Worm (Caenorhabditis elegans) whole organism, L2 larva: ENCODE results near the gene ltah-1.2.

ENCODE experiments used
- R02D3.7 ChIP-seq: fragments of 150-350 bp; optimal IDR thresholded peaks from 2 replicates; lab custom pipeline; 2014; ENCODE audit warnings: missing biosample characterization, missing genetic modification characterization
- ZK546.5 ChIP-seq: sonication (generic microtip); optimal IDR thresholded peaks from 2 replicates; lab custom pipeline; 2017; ENCODE audit warnings: missing biosample characterization, missing genetic modification characterization
- ama-1 ChIP-seq: fragments of 150-350 bp; optimal IDR thresholded peaks from 2 replicates; lab custom pipeline; 2018; ENCODE audit warnings: inconsistent platforms
- ceh-16 ChIP-seq: fragments of 150-350 bp; optimal IDR thresholded peaks from 2 replicates; lab custom pipeline; 2014; ENCODE audit warnings: missing biosample characterization, missing genetic modification characterization
- ceh-82 ChIP-seq: fragments of 150-350 bp; optimal IDR thresholded peaks from 2 replicates; lab custom pipeline; 2014; ENCODE audit warnings: missing biosample characterization, missing genetic modification characterization
- crh-2 ChIP-seq: sonication (generic microtip); optimal IDR thresholded peaks from 2 replicates; lab custom pipeline; 2017; ENCODE audit warnings: missing biosample characterization, missing genetic modification characterization
- egl-27 ChIP-seq: sonication (generic microtip); optimal IDR thresholded peaks from 3 replicates; lab custom pipeline; 2017; ENCODE audit warnings: missing biosample characterization, missing genetic modification reagents, missing genetic modification characterization
- elt-1 ChIP-seq: fragments of 150-350 bp; optimal IDR thresholded peaks from 2 replicates; lab custom pipeline; 2014; ENCODE audit warnings: missing biosample characterization, missing genetic modification characterization
- elt-3 ChIP-seq: sonication (generic microtip); optimal IDR thresholded peaks from 2 replicates; lab custom pipeline; 2017; ENCODE audit warnings: missing biosample characterization, missing genetic modification characterization
- fos-1 ChIP-seq: fragments of 150-350 bp; optimal IDR thresholded peaks from 2 replicates; lab custom pipeline; 2014; ENCODE audit warnings: missing biosample characterization, missing genetic modification characterization
- gmeb-1 ChIP-seq: fragments of 150-350 bp; optimal IDR thresholded peaks from 2 replicates; lab custom pipeline; 2014; ENCODE audit warnings: missing biosample characterization, missing genetic modification characterization
- lin-11 ChIP-seq: fragments of 150-350 bp; sonication (generic microtip); optimal IDR thresholded peaks from 2 replicates; lab custom pipeline; 2014; ENCODE audit warnings: missing biosample characterization, missing genetic modification characterization, inconsistent platforms, mixed read lengths
- lin-13 ChIP-seq: fragments of 150-350 bp; optimal IDR thresholded peaks from 2 replicates; lab custom pipeline; 2014; ENCODE audit warnings: missing biosample characterization, missing genetic modification reagents, missing genetic modification characterization
- lin-39 ChIP-seq: fragments of 150-350 bp; optimal IDR thresholded peaks from 2 replicates; lab custom pipeline; 2014; ENCODE audit warnings: missing biosample characterization, missing genetic modification reagents, missing genetic modification characterization
- lsy-2 ChIP-seq, 2 experiments: fragments of 150-350 bp in 1 of 2; sonication (generic microtip) in 1 of 2; optimal IDR thresholded peaks; 2 replicates each; lab custom pipeline; 2014 to 2017; ENCODE audit warnings: missing biosample characterization in 2 of 2, missing genetic modification characterization in 2 of 2
- mab-5 ChIP-seq: fragments of 150-350 bp; optimal IDR thresholded peaks from 2 replicates; lab custom pipeline; 2014; ENCODE audit warnings: missing biosample characterization, missing genetic modification characterization
- mbf-1 ChIP-seq: sonication (generic microtip); optimal IDR thresholded peaks from 2 replicates; lab custom pipeline; 2017; ENCODE audit warnings: missing biosample characterization, missing genetic modification characterization
- mdl-1 ChIP-seq, 2 experiments: fragments of 150-350 bp in 1 of 2; sonication (generic microtip) in 1 of 2; optimal IDR thresholded peaks; 2 replicates each; lab custom pipeline; 2017; ENCODE audit warnings: missing biosample characterization in 2 of 2, missing genetic modification characterization in 2 of 2
- nhr-10 ChIP-seq: sonication (generic microtip); optimal IDR thresholded peaks from 2 replicates; lab custom pipeline; 2017; ENCODE audit warnings: missing biosample characterization, missing genetic modification characterization
- nhr-11 ChIP-seq: fragments of 150-350 bp; optimal IDR thresholded peaks from 2 replicates; lab custom pipeline; 2014; ENCODE audit warnings: missing biosample characterization, missing genetic modification characterization
- nhr-12 ChIP-seq: fragments of 150-350 bp; optimal IDR thresholded peaks from 2 replicates; lab custom pipeline; 2014; ENCODE audit warnings: missing biosample characterization, missing genetic modification characterization
- nhr-129 ChIP-seq: fragments of 150-350 bp; optimal IDR thresholded peaks from 2 replicates; lab custom pipeline; 2014; ENCODE audit warnings: missing biosample characterization, missing genetic modification characterization
- nhr-21 ChIP-seq: fragments of 150-350 bp; optimal IDR thresholded peaks from 2 replicates; lab custom pipeline; 2014; ENCODE audit warnings: missing biosample characterization, missing genetic modification characterization
- nhr-23 ChIP-seq: fragments of 150-350 bp; optimal IDR thresholded peaks from 2 replicates; lab custom pipeline; 2014; ENCODE audit warnings: missing biosample characterization, missing genetic modification reagents, missing genetic modification characterization
- nhr-237 ChIP-seq: fragments of 150-350 bp; optimal IDR thresholded peaks from 2 replicates; lab custom pipeline; 2014; ENCODE audit warnings: missing biosample characterization, missing genetic modification characterization
- peb-1 ChIP-seq: fragments of 150-350 bp; optimal IDR thresholded peaks from 2 replicates; lab custom pipeline; 2014; ENCODE audit warnings: missing biosample characterization, missing genetic modification characterization
- sem-4 ChIP-seq: fragments of 150-350 bp; optimal IDR thresholded peaks from 2 replicates; lab custom pipeline; 2014; ENCODE audit warnings: missing biosample characterization, missing genetic modification reagents, missing genetic modification characterization
- skn-1 ChIP-seq: sonication (generic microtip); optimal IDR thresholded peaks from 2 replicates; lab custom pipeline; 2017; ENCODE audit warnings: missing biosample characterization, missing genetic modification characterization
- snpc-4 ChIP-seq: fragments of 150-350 bp; optimal IDR thresholded peaks from 2 replicates; lab custom pipeline; 2014; ENCODE audit warnings: missing biosample characterization, missing genetic modification characterization
- unc-39 ChIP-seq: fragments of 150-350 bp; optimal IDR thresholded peaks from 2 replicates; lab custom pipeline; 2014; ENCODE audit warnings: missing biosample characterization, missing genetic modification characterization
- unc-55 ChIP-seq: fragments of 150-350 bp; sonication (generic microtip); optimal IDR thresholded peaks from 3 replicates; lab custom pipeline; 2014; ENCODE audit warnings: missing biosample characterization, missing genetic modification reagents, missing genetic modification characterization
- unc-62 ChIP-seq: fragments of 150-350 bp; optimal IDR thresholded peaks from 2 replicates; lab custom pipeline; 2014; ENCODE audit warnings: missing biosample characterization, missing genetic modification reagents, missing genetic modification characterization

ltah-1.2 gene

DNA sequence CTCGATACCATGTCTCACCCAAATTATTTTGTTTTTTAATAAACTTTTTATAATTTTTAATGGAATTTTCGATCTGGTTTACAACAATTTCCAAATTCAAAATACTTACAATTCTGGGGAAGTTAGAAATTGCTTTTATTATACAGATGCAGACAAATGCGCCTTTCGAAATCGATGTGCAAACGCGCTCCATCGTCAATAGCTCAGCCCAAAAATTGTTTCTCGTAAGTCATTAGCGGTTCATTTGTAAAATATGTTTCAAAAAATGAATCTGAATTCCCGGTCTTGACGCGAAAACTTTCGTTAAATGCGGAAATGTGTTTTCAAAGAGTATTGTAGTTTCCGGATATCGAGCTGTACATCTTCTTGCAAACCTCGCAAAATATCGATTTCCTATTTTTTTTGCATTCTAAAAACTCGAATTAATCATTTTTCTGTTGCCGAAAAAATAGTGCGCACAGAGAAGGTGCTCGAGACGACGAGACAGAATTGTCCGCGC, 33.3 kb downstream of the ltah-1.2 start, which contains the start of gene Y37E11B.1 (continued):
- TF ChIP-seq R02D3.7 (tag; lab: Kevin White, UChicago) (no peak), fos-1 (tag; lab: Kevin White, UChicago) (no peak), lin-39 (no peak), gmeb-1 (tag; lab: Kevin White, UChicago) (no peak)
- TF ChIP-seq, all 48 proteins: peak for 5

DNA sequence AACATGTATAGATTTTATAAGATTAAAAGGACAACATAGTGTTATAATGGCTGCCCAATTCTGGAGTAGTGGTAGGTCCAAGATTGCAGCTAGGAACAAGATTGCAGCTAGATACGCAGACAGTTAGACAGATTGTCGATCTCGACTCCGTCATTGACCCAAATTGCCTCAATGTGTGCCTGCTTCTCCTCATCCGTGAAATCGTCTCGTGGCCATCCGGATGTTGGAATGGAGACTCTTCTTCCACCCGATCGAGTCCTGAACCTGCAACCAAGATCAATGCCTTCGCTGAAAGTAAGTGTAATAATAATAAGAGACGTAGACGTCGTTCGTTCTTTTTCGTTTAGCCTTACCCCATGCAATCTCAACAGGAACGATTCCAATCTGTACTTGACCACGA, 34.2 kb downstream of the ltah-1.2 start:
- TF ChIP-seq nhr-129 (tag; lab: Kevin White, UChicago) (no peak), mbf-1 (no peak), nhr-23 (tag; lab: Kevin White, UChicago) (no peak), crh-2 (tag; lab: Kevin White, UChicago) (no peak), skn-1 (no peak), sem-4 (tag; lab: Kevin White, UChicago) (no peak), elt-1 (no peak), unc-39 (tag; lab: Kevin White, UChicago) (no peak), gmeb-1 (tag; lab: Kevin White, UChicago) (no peak)

DNA sequence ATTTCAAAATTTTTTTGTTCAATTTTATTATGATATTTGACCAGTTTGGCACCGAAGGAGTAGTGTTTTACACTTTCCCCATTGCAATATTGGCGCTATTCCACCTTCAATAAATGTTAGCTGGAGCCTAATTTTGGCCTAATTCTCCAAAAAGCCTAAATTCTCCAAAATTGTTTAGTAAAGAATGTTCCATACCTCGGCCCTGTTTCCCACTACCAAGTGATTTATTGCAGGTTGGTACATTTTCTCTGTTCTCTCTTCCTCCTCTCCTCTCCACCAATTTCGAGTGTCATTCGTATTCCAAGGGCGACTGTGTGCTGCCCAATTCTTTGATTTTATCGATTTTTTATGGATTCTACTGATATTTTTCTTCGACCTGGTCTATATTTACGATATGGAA, 34.7 kb downstream of the ltah-1.2 start, which contains the start of gene Y37E11B.2:
Gene Y37E11B.2, plus strand, starts transcription at position 301 of the 400 bp plus-strand sequence.
- TF ChIP-seq gmeb-1 (tag; lab: Kevin White, UChicago) (no peak), lin-13 (GFP tag; lab: Kevin White, UChicago) (no peak), elt-1 (no peak), lin-39 (no peak), ceh-82 (tag; lab: Kevin White, UChicago) (no peak), nhr-12 (tag; lab: Kevin White, UChicago) (no peak), nhr-21 (tag; lab: Kevin White, UChicago) (no peak), nhr-10 (tag; lab: Kevin White, UChicago) (no peak), fos-1 (tag; lab: Kevin White, UChicago) (no peak), unc-62 (no peak), peb-1 (tag; lab: Kevin White, UChicago) (no peak)

DNA sequence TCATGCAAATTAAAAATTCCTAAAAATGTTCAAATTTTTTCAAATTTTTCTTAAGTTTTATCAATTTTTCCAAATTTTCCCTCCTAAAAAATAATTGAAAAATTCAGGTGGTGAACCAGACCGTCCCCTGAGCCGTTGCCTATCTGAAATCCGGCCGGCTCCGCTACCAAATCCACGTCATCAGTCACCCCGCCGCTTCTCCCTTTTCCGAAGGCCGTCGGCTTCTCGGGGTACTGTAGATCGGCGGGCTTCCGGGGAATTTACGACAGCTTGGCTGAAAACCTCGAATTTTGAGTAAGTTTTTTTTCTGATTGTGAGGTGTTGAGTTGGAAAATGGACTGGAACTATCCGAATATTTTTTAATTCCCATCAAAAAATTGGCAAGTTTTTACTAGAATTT, 42.3 kb downstream of the ltah-1.2 start:
- TF ChIP-seq mab-5 (tag; lab: Kevin White, UChicago) (no peak), lsy-2 (tag; optimal IDR thresholded peaks at IDR 0.05; lab: Kevin White, UChicago) (no peak), unc-62 (no peak), mbf-1 (no peak), egl-27 (tag; lab: Kevin White, UChicago) (no peak), nhr-23 (tag; lab: Kevin White, UChicago) (no peak), gmeb-1 (tag; lab: Kevin White, UChicago) (no peak), ZK546.5 (tag; lab: Kevin White, UChicago) (no peak), sem-4 (tag; lab: Kevin White, UChicago) (no peak), nhr-21 (tag; lab: Kevin White, UChicago) (no peak), ama-1 (no peak), mdl-1 (tag; optimal IDR thresholded peaks at IDR 0.05; lab: Kevin White, UChicago) (no peak)

DNA sequence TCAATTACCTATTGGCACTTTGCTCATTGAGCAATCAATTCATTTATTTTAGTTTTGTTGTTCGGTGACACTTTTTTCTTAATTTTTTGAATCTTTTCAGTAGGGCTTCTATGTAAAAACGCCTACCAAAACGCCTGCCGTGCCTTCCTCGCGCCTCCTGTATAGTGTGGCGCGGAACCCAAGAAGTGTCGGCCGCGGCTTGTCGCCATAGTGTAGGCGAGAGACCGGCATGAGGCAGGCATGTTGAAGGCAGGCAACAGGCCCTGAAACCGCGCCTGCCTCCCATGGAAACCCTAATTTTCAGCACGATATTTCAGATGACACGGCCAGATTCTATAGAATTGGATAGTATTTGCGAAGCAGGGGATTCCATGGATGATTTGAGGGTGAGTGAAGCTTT, 44.3 kb downstream of the ltah-1.2 start, which contains the start of gene otpl-1:
Gene otpl-1, plus strand, starts transcription at position 372 of the 400 bp plus-strand sequence.
- peak; percentile 26 for TF ChIP-seq snpc-4
- no peak for TF ChIP-seq gmeb-1 (tag; lab: Kevin White, UChicago)

DNA sequence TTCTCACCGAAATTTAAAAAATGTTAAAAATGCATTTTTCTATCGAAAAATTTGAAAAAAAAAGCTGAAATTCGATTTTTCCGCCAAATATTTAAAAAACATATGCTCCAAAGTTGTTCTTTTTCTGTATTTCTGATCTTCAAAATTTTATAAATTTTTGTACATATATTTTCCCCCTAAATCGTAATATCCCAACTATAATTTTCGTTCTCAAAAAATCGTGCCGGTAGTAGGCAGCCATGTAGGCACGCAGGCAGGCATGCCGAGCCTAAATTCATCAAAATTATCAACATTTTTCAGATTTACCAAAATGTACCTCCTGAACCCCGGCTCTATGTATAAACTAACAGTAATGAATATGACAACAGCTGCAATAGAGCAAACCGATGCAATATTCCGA, 48.0 kb downstream of the ltah-1.2 start, which contains the start of gene sre-5:
Gene sre-5, plus strand, starts transcription at position 301 of the 400 bp plus-strand sequence.
- TF ChIP-seq skn-1 = no peak
- TF ChIP-seq nhr-11 (tag; lab: Kevin White, UChicago) = no peak
- TF ChIP-seq mbf-1 = no peak
- no peak for TF ChIP-seq nhr-237 (tag; lab: Kevin White, UChicago)
- no peak for TF ChIP-seq gmeb-1 (tag; lab: Kevin White, UChicago)
- no peak for TF ChIP-seq elt-3 (tag; lab: Kevin White, UChicago)
- TF ChIP-seq lin-39 = no peak
- TF ChIP-seq snpc-4 = no peak
- TF ChIP-seq ceh-16 = no peak
- TF ChIP-seq unc-55 (GFP tag; lab: Kevin White, UChicago) = no peak
- TF ChIP-seq lin-11 = no peak
